Fruit fly (Drosophila melanogaster): ENCODE results near the gene comm3.
A peak's percentile ranks its signal among the peaks of the same experiment; 100 is the strongest.

comm3 gene

dm6 chr3L:15625676-15626414 lies 21.7 kb downstream of the comm3 start (continued):
- TF ChIP-seq salm (tag; optimal IDR thresholded peaks at IDR 0.05) (peak; percentile 90), chn (GFP tag; optimal IDR thresholded peaks at IDR 0.05) (no peak), ap (GFP tag; IDR thresholded peaks at IDR 0.05) (peak; percentile 74), hth (optimal IDR thresholded peaks at IDR 0.05) (no peak), CG6654 (GFP tag; optimal IDR thresholded peaks at IDR 0.05) (peak; percentile 87), Sox100B (GFP tag; optimal IDR thresholded peaks at IDR 0.05) (peak; percentile 97), Myb (GFP tag; optimal IDR thresholded peaks at IDR 0.05) (peak; percentile 16), Ptx1 (GFP tag; IDR thresholded peaks at IDR 0.05) (peak; percentile 90), fd64A (GFP tag; optimal IDR thresholded peaks at IDR 0.05) (peak; percentile 80), pan (optimal IDR thresholded peaks at IDR 0.05) (no peak), pan (GFP tag; optimal IDR thresholded peaks at IDR 0.05 in 1 of 2, IDR thresholded peaks at IDR 0.05 in 1 of 2) (peak in 1 of 2 experiments; percentile 83), CG16779 (GFP tag; IDR thresholded peaks at IDR 0.05) (no peak), Rfx (GFP tag; IDR thresholded peaks at IDR 0.05) (peak; percentile 81), CG14441 (GFP tag; IDR thresholded peaks at IDR 0.05) (peak; percentile 86), CG10147 (GFP tag; optimal IDR thresholded peaks at IDR 0.05) (peak; percentile 89), CG13424 (tag; optimal IDR thresholded peaks at IDR 0.05) (peak; percentile 94), CG2202 (tag; optimal IDR thresholded peaks at IDR 0.05) (peak; percentile 70), Jarid2 (GFP tag; optimal IDR thresholded peaks at IDR 0.05) (peak; percentile 56), HLH3B (GFP tag; IDR thresholded peaks at IDR 0.05) (peak; percentile 78), CG16815 (GFP tag; optimal IDR thresholded peaks at IDR 0.05) (peak; percentile 85), Dek (tag; optimal IDR thresholded peaks at IDR 0.05) (peak; percentile 92), Ets65A (GFP tag) (peak; percentile 39), CG30431 (GFP tag; optimal IDR thresholded peaks at IDR 0.05) (peak; percentile 75), ems (GFP tag; optimal IDR thresholded peaks at IDR 0.05) (peak; percentile 40), CG1792 (GFP tag; optimal IDR thresholded peaks at IDR 0.05) (no peak), Ravus (GFP tag; IDR thresholded peaks at IDR 0.05) (peak; percentile 48), Spps (tag; optimal IDR thresholded peaks at IDR 0.05) (peak; percentile 89), Opbp (GFP tag; IDR thresholded peaks at IDR 0.05; ENCODE audit: partially characterized antibody) (no peak), psq (GFP tag; optimal IDR thresholded peaks at IDR 0.05) (peak; percentile 59), CG1603 (tag; optimal IDR thresholded peaks at IDR 0.05) (peak; percentile 38), Hr78 (GFP tag; optimal IDR thresholded peaks at IDR 0.05) (peak in 1 of 2 experiments; percentile 84), usp (GFP tag; optimal IDR thresholded peaks at IDR 0.05) (no peak), CG10431 (GFP tag; optimal IDR thresholded peaks at IDR 0.05) (peak; percentile 41), CG12391 (tag; optimal IDR thresholded peaks at IDR 0.05) (peak; percentile 93), Fer2 (tag; optimal IDR thresholded peaks at IDR 0.05) (peak; percentile 72), stc (GFP tag; IDR thresholded peaks at IDR 0.05) (peak; percentile 87), dm (GFP tag; optimal IDR thresholded peaks at IDR 0.05) (no peak), Doc2 (GFP tag; IDR thresholded peaks at IDR 0.05) (no peak), Tbp (GFP tag; optimal IDR thresholded peaks at IDR 0.05) (no peak), Camta (GFP tag; optimal IDR thresholded peaks at IDR 0.05) (peak; percentile 50), CG1647 (GFP tag; optimal IDR thresholded peaks at IDR 0.05) (peak; percentile 21), Xbp1 (GFP tag; optimal IDR thresholded peaks at IDR 0.05) (peak; percentile 88), MBD-R2 (GFP tag; IDR thresholded peaks at IDR 0.05) (no peak), CG10267 (tag; optimal IDR thresholded peaks at IDR 0.05) (peak; percentile 85), lilli (GFP tag; optimal IDR thresholded peaks at IDR 0.05) (peak; percentile 55), CG17186 (GFP tag; optimal IDR thresholded peaks at IDR 0.05) (peak; percentile 17), ind (GFP tag; optimal IDR thresholded peaks at IDR 0.05) (peak; percentile 90), Lhr (GFP tag; optimal IDR thresholded peaks at IDR 0.05) (peak; percentile 70), fd102C (GFP tag; optimal IDR thresholded peaks at IDR 0.05) (no peak), tna (GFP tag; IDR thresholded peaks at IDR 0.05; ENCODE audit: partially characterized antibody) (no peak)
